Worm (Caenorhabditis elegans) whole organism, L4 larva: Measurements from ENCODE around the gene gcy-20.

Experiments
- F37D6.2 ChIP-seq: sonication (generic microtip); optimal IDR thresholded peaks from 2 replicates; lab custom pipeline; 2016; ENCODE audit warnings: mild to moderate bottlenecking, missing genetic modification characterization, missing compliant biosample characterization
- F49E8.2 ChIP-seq: sonication (generic microtip); optimal IDR thresholded peaks from 2 replicates; lab custom pipeline; 2016; ENCODE audit warnings: missing compliant biosample characterization, mild to moderate bottlenecking, missing genetic modification characterization, borderline replicate concordance
- T20F7.1 ChIP-seq: fragments of 200-800 bp; sonication (Bioruptor generic); optimal IDR thresholded peaks from 2 replicates; lab custom pipeline; 2018; ENCODE audit warnings: mild to moderate bottlenecking, missing genetic modification characterization, missing compliant biosample characterization
- Y75B8A.6 ChIP-seq: fragments of 200-800 bp; sonication (Bioruptor generic); IDR thresholded peaks from 2 replicates; pipeline ENCODE4 v1.3.6; 2022; ENCODE audit warnings: missing genetic modification reagents, missing genetic modification characterization, missing compliant biosample characterization
- ZK546.5 ChIP-seq, 2 experiments: sonication (generic microtip); optimal IDR thresholded peaks; 2 replicates each; lab custom pipeline; 2017; ENCODE audit warnings: missing biosample characterization in 2 of 2, missing genetic modification characterization in 2 of 2
- ceh-20 ChIP-seq: fragments of 200-800 bp; sonication (Bioruptor generic); IDR thresholded peaks from 2 replicates; pipeline ENCODE4 v1.3.6; 2022; ENCODE audit warnings: missing genetic modification reagents, missing genetic modification characterization, missing compliant biosample characterization
- ceh-28 ChIP-seq: fragments of 150-350 bp; optimal IDR thresholded peaks from 2 replicates; lab custom pipeline; 2014; ENCODE audit warnings: missing biosample characterization, missing genetic modification reagents, missing genetic modification characterization
- ceh-32 ChIP-seq: sonication (generic microtip); optimal IDR thresholded peaks from 2 replicates; lab custom pipeline; 2016; ENCODE audit warnings: mild to moderate bottlenecking, missing genetic modification characterization, missing compliant biosample characterization; ENCODE audit not compliant: poor library complexity
- ceh-62 ChIP-seq: sonication (generic microtip); optimal IDR thresholded peaks from 2 replicates; lab custom pipeline; 2017; ENCODE audit warnings: missing biosample characterization, missing genetic modification characterization
- daf-16 ChIP-seq, 3 experiments: sonication (generic microtip); optimal IDR thresholded peaks; 2 replicates each; lab custom pipeline; 2016 to 2017; ENCODE audit warnings: missing genetic modification characterization in 3 of 3, missing genetic modification reagents in 3 of 3, mild to moderate bottlenecking in 2 of 3, missing compliant biosample characterization in 2 of 3, missing biosample characterization in 1 of 3, moderate library complexity in 1 of 3
- daf-19 ChIP-seq: fragments of 200-800 bp; sonication (Bioruptor generic); conservative IDR thresholded peaks from 2 replicates; pipeline ENCODE4 v1.3.6; 2022; ENCODE audit warnings: missing genetic modification characterization, missing compliant biosample characterization
- dmd-6 ChIP-seq: fragments of 200-800 bp; sonication (Bioruptor generic); IDR thresholded peaks from 2 replicates; pipeline ENCODE4 v1.3.6; 2022; ENCODE audit warnings: missing genetic modification reagents, missing genetic modification characterization, missing compliant biosample characterization
- dmd-9 ChIP-seq: fragments of 200-800 bp; sonication (Bioruptor generic); IDR thresholded peaks from 2 replicates; pipeline ENCODE4 v1.3.6; 2022; ENCODE audit warnings: missing genetic modification reagents, missing genetic modification characterization, missing compliant biosample characterization
- dve-1 ChIP-seq: sonication (generic microtip); optimal IDR thresholded peaks from 2 replicates; lab custom pipeline; 2017; ENCODE audit warnings: antibody characterized with exemption, mild to moderate bottlenecking, missing genetic modification characterization, missing compliant biosample characterization; ENCODE audit not compliant: insufficient read depth
- fos-1 ChIP-seq: fragments of 150-350 bp; optimal IDR thresholded peaks from 2 replicates; lab custom pipeline; 2014; ENCODE audit warnings: missing biosample characterization, missing genetic modification characterization
- hlh-30 ChIP-seq: sonication (generic microtip); optimal IDR thresholded peaks from 2 replicates; lab custom pipeline; 2017; ENCODE audit warnings: antibody characterized with exemption, mild to moderate bottlenecking, missing genetic modification characterization, missing compliant biosample characterization; ENCODE audit not compliant: insufficient read depth
- lim-7 ChIP-seq: fragments of 200-800 bp; sonication (Bioruptor generic); IDR thresholded peaks from 2 replicates; pipeline ENCODE4 v1.3.6; 2022; ENCODE audit warnings: missing genetic modification characterization, missing compliant biosample characterization
- lin-1 ChIP-seq: fragments of 200-800 bp; sonication (Bioruptor generic); IDR thresholded peaks from 2 replicates; pipeline ENCODE4 v1.3.6; 2022; ENCODE audit warnings: missing genetic modification reagents, missing genetic modification characterization, missing compliant biosample characterization
- lin-38 ChIP-seq: fragments of 200-800 bp; sonication (Bioruptor generic); IDR thresholded peaks from 2 replicates; pipeline ENCODE4 v1.3.6; 2022; ENCODE audit warnings: missing genetic modification reagents, missing genetic modification characterization, missing compliant biosample characterization
- lir-3 ChIP-seq: sonication (generic microtip); optimal IDR thresholded peaks from 2 replicates; lab custom pipeline; 2016; ENCODE audit warnings: mild to moderate bottlenecking, missing genetic modification characterization, missing compliant biosample characterization
- madf-9 ChIP-seq: fragments of 200-800 bp; sonication (Bioruptor generic); conservative IDR thresholded peaks from 2 replicates; pipeline ENCODE4 v1.3.6; 2022; ENCODE audit warnings: missing genetic modification reagents, missing genetic modification characterization, missing compliant biosample characterization
- mdt-29 ChIP-seq: fragments of 200-800 bp; sonication (Bioruptor generic); IDR thresholded peaks from 2 replicates; pipeline ENCODE4 v1.3.6; 2022; ENCODE audit warnings: missing genetic modification reagents, missing genetic modification characterization, missing compliant biosample characterization
- mxl-2 ChIP-seq: fragments of 200-800 bp; sonication (Bioruptor generic); conservative IDR thresholded peaks from 2 replicates; pipeline ENCODE4 v1.3.6; 2022; ENCODE audit warnings: missing genetic modification reagents, missing genetic modification characterization, missing compliant biosample characterization
- nhr-10 ChIP-seq: fragments of 150-350 bp; optimal IDR thresholded peaks from 2 replicates; lab custom pipeline; 2014; ENCODE audit warnings: missing biosample characterization, missing genetic modification characterization
- nhr-102 ChIP-seq: sonication (generic microtip); optimal IDR thresholded peaks from 2 replicates; lab custom pipeline; 2016; ENCODE audit warnings: mild to moderate bottlenecking, missing genetic modification characterization, moderate library complexity, missing compliant biosample characterization
- nhr-111 ChIP-seq: fragments of 200-800 bp; sonication (Bioruptor generic); optimal IDR thresholded peaks from 2 replicates; lab custom pipeline; 2018; ENCODE audit warnings: mild to moderate bottlenecking, missing genetic modification characterization, missing compliant biosample characterization
- nhr-237 ChIP-seq: sonication (generic microtip); optimal IDR thresholded peaks from 2 replicates; lab custom pipeline; 2017; ENCODE audit warnings: missing biosample characterization, missing genetic modification characterization
- nhr-25 ChIP-seq: sonication (generic microtip); optimal IDR thresholded peaks from 2 replicates; lab custom pipeline; 2017; ENCODE audit warnings: missing genetic modification characterization, mild to moderate bottlenecking, missing compliant biosample characterization, antibody characterized with exemption, moderate library complexity, borderline replicate concordance; ENCODE audit not compliant: insufficient read depth
- nhr-28 ChIP-seq: fragments of 150-350 bp; optimal IDR thresholded peaks from 2 replicates; lab custom pipeline; 2014; ENCODE audit warnings: missing biosample characterization, missing genetic modification characterization
- nhr-41 ChIP-seq: fragments of 200-800 bp; sonication (Bioruptor generic); IDR thresholded peaks from 2 replicates; pipeline ENCODE4 v1.3.6; 2022; ENCODE audit warnings: missing genetic modification reagents, missing genetic modification characterization, missing compliant biosample characterization
- nhr-48 ChIP-seq: sonication (generic microtip); optimal IDR thresholded peaks from 2 replicates; lab custom pipeline; 2016; ENCODE audit warnings: mild to moderate bottlenecking, missing genetic modification characterization, missing compliant biosample characterization
- pha-4 ChIP-seq, 2 experiments: fragments of 150-350 bp in 1 of 2; fragments of 200-800 bp in 1 of 2; sonication (Bioruptor generic) in 1 of 2; IDR thresholded peaks in 1 of 2; optimal IDR thresholded peaks in 1 of 2; 2 replicates each; pipeline versions ENCODE4 v1.3.6 to Lab custom; 2014 to 2022; ENCODE audit warnings: missing genetic modification characterization in 2 of 2, missing genetic modification reagents in 2 of 2, missing biosample characterization in 1 of 2, missing compliant biosample characterization in 1 of 2
- php-3 ChIP-seq: fragments of 200-800 bp; sonication (Bioruptor generic); IDR thresholded peaks from 2 replicates; pipeline ENCODE4 v1.3.6; 2022; ENCODE audit warnings: missing genetic modification reagents, missing genetic modification characterization, missing compliant biosample characterization
- saeg-2 ChIP-seq: fragments of 200-800 bp; sonication (Bioruptor generic); IDR thresholded peaks from 2 replicates; pipeline ENCODE4 v1.3.6; 2022; ENCODE audit warnings: missing genetic modification reagents, missing genetic modification characterization, missing compliant biosample characterization
- skn-1 ChIP-seq: fragments of 150-350 bp; optimal IDR thresholded peaks from 2 replicates; lab custom pipeline; 2014; ENCODE audit warnings: missing biosample characterization, missing genetic modification characterization
- snpc-1.2 ChIP-seq: fragments of 200-800 bp; sonication (Bioruptor generic); IDR thresholded peaks from 2 replicates; pipeline ENCODE4 v1.3.6; 2022; ENCODE audit warnings: missing genetic modification reagents, missing genetic modification characterization, missing compliant biosample characterization
- tra-1 ChIP-seq: fragments of 200-800 bp; sonication (Bioruptor generic); IDR thresholded peaks from 2 replicates; pipeline ENCODE4 v1.3.6; 2022; ENCODE audit warnings: missing genetic modification reagents, missing genetic modification characterization, missing compliant biosample characterization
- unc-130 ChIP-seq: sonication (generic microtip); optimal IDR thresholded peaks from 2 replicates; lab custom pipeline; 2016; ENCODE audit warnings: missing genetic modification reagents, missing genetic modification characterization, missing compliant biosample characterization
- unc-39 ChIP-seq: sonication (generic microtip); optimal IDR thresholded peaks from 2 replicates; lab custom pipeline; 2017; ENCODE audit warnings: missing biosample characterization, missing genetic modification characterization
- unc-62 ChIP-seq, 3 experiments: fragments of 150-350 bp in 1 of 3; sonication (generic microtip); optimal IDR thresholded peaks in 2 of 3; peaks in 1 of 3; 1 replicate in 1 of 3; 2 replicates in 2 of 3; lab custom pipeline; 2014 to 2017; ENCODE audit warnings: missing biosample characterization in 3 of 3, missing genetic modification characterization in 3 of 3, missing genetic modification reagents in 3 of 3, missing genotype in 1 of 3
- zfp-2 ChIP-seq: sonication (generic microtip); optimal IDR thresholded peaks from 2 replicates; lab custom pipeline; 2016; ENCODE audit warnings: mild to moderate bottlenecking, missing genetic modification characterization, missing compliant biosample characterization
- zip-2 ChIP-seq: fragments of 150-350 bp; optimal IDR thresholded peaks from 2 replicates; lab custom pipeline; 2014; ENCODE audit warnings: missing biosample characterization, missing genetic modification characterization

The gcy-20 gene

ce11 chrV:16229439-16229838, 24.1 kb downstream of the gcy-20 start:
- TF ChIP-seq unc-62 (GFP tag; optimal IDR thresholded peaks at IDR 0.05 in 1 of 2; lab: Kevin White, UChicago) (peak in 1 of 2 experiments; percentile 97), unc-62 (tag; optimal IDR thresholded peaks at IDR 0.05; lab: Kevin White, UChicago) (no peak), dmd-9 (GFP tag; lab: Robert Waterston, UW) (no peak)

ce11 chrV:16226581-16226980, 27.0 kb downstream of the gcy-20 start, which contains the start of gene F11A5.13:
Gene F11A5.13 (minus strand): TSS chrV:16226681.
- no peak for TF ChIP-seq unc-130 (GFP tag; lab: Kevin White, UChicago)
- no peak for TF ChIP-seq madf-9 (GFP tag; lab: Robert Waterston, UW)
- TF ChIP-seq nhr-102 (tag; lab: Kevin White, UChicago): no peak
- TF ChIP-seq dmd-6 (GFP tag; lab: Robert Waterston, UW): no peak

- TF ChIP-seq tra-1 (GFP tag; lab: Robert Waterston, UW): peak; percentile 42; the same call in 1 of the 2 replicates
- TF ChIP-seq hlh-30 (tag; lab: Kevin White, UChicago): no peak
- no peak for TF ChIP-seq nhr-41 (GFP tag; lab: Robert Waterston, UW)
- TF ChIP-seq lin-1 (GFP tag; lab: Robert Waterston, UW): no peak
- 0 out of 2 replicates have a peak, but pooled peaks have one; percentile 10 for TF ChIP-seq pha-4 (GFP tag; IDR thresholded peaks at IDR 0.05; lab: Robert Waterston, UW)
- TF ChIP-seq pha-4 (tag; optimal IDR thresholded peaks at IDR 0.05; lab: Kevin White, UChicago): no peak
- TF ChIP-seq nhr-111 (GFP tag; lab: Kevin White, UChicago): no peak
- TF ChIP-seq ceh-28 (tag; lab: Kevin White, UChicago): no peak
- no peak for TF ChIP-seq nhr-25 (tag; lab: Kevin White, UChicago)
- no peak for TF ChIP-seq nhr-10 (tag; lab: Kevin White, UChicago)
- no peak for TF ChIP-seq ceh-20 (GFP tag; lab: Robert Waterston, UW)
- TF ChIP-seq unc-130 (GFP tag; lab: Kevin White, UChicago): peak; percentile 12
- no peak for TF ChIP-seq saeg-2
- no peak for TF ChIP-seq dmd-9 (GFP tag; lab: Robert Waterston, UW)
- TF ChIP-seq nhr-48: peak; percentile 35
- peak; percentile 14 for TF ChIP-seq nhr-102 (tag; lab: Kevin White, UChicago)
- no peak for TF ChIP-seq ZK546.5 (tag; optimal IDR thresholded peaks at IDR 0.05; lab: Kevin White, UChicago)
- TF ChIP-seq mxl-2 (GFP tag; lab: Robert Waterston, UW): no peak
- no peak for TF ChIP-seq daf-19
- TF ChIP-seq lin-38 (GFP tag; lab: Robert Waterston, UW): peak; percentile 40; the same call in 1 of the 2 replicates
- no peak for TF ChIP-seq F37D6.2
- TF ChIP-seq nhr-28 (tag; lab: Kevin White, UChicago): no peak
- TF ChIP-seq ceh-32 (tag; lab: Kevin White, UChicago): no peak
- TF ChIP-seq Y75B8A.6 (GFP tag; lab: Robert Waterston, UW): 0 out of 2 replicates have a peak, but pooled peaks have one; percentile 17
- no peak for TF ChIP-seq unc-39
- TF ChIP-seq php-3 (GFP tag; lab: Robert Waterston, UW): no peak
- TF ChIP-seq zip-2 (tag; lab: Kevin White, UChicago): no peak
- 0 out of 2 replicates have a peak, but pooled peaks have one; percentile 25 for TF ChIP-seq mdt-29 (GFP tag; lab: Robert Waterston, UW)
- no peak for TF ChIP-seq zfp-2 (tag; lab: Kevin White, UChicago)
- TF ChIP-seq F49E8.2 (tag; lab: Kevin White, UChicago): peak; percentile 81
- TF ChIP-seq dve-1 (tag; lab: Kevin White, UChicago): peak; percentile 18
- no peak for TF ChIP-seq nhr-237 (tag; lab: Kevin White, UChicago)
- peak in 1 of 2 experiments; percentile 31 for TF ChIP-seq daf-16 (GFP tag; optimal IDR thresholded peaks at IDR 0.05; lab: Kevin White, UChicago)
- TF ChIP-seq daf-16 (tag; optimal IDR thresholded peaks at IDR 0.05; lab: Kevin White, UChicago): no peak
- no peak for TF ChIP-seq lim-7 (GFP tag; lab: Robert Waterston, UW)
- no peak for TF ChIP-seq T20F7.1 (GFP tag; lab: Kevin White, UChicago)
- no peak for TF ChIP-seq lir-3 (tag; lab: Kevin White, UChicago)
- no peak for TF ChIP-seq fos-1
- peak; percentile 42; the same call in 1 of the 2 replicates for TF ChIP-seq dmd-6 (GFP tag; lab: Robert Waterston, UW)
- TF ChIP-seq ceh-62: no peak
- no peak for TF ChIP-seq skn-1 (tag; lab: Kevin White, UChicago)
- TF ChIP-seq snpc-1.2 (GFP tag; lab: Robert Waterston, UW): peak; percentile 65
Measured at ce11 chrV:16225524-16226116, 28.0 kb downstream of the gcy-20 start.
